Fruit fly (Drosophila melanogaster) whole organism, adult: Measurements from ENCODE around the gene CG2983.
A peak's percentile ranks its signal among the peaks of the same experiment; 100 is the strongest.

Experiments used
- CG11617 ChIP-seq: fragments of 200-800 bp; sonication (Bioruptor generic); optimal IDR thresholded peaks from 2 replicates; lab custom pipeline; 2017; ENCODE audit warnings: mild to moderate bottlenecking, missing biosample characterization, missing genetic modification reagents, missing genetic modification characterization
- CG12768 ChIP-seq: fragments of 200-800 bp; sonication (Bioruptor generic); optimal IDR thresholded peaks from 2 replicates; lab custom pipeline; 2017; ENCODE audit warnings: missing biosample characterization, missing genetic modification characterization, mild to moderate bottlenecking, moderate library complexity, missing genetic modification reagents
- CG14711 ChIP-seq: fragments of 200-800 bp; sonication (Bioruptor generic); optimal IDR thresholded peaks from 2 replicates; lab custom pipeline; 2018; ENCODE audit warnings: missing biosample characterization, mild to moderate bottlenecking, missing genetic modification characterization, moderate library complexity
- CG1620 ChIP-seq: fragments of 200-800 bp; sonication (Bioruptor generic); optimal IDR thresholded peaks from 2 replicates; lab custom pipeline; 2016; ENCODE audit warnings: missing biosample characterization, missing genetic modification characterization
- CG33017 ChIP-seq: fragments of 200-800 bp; sonication (Bioruptor generic); optimal IDR thresholded peaks from 2 replicates; lab custom pipeline; 2018; ENCODE audit warnings: missing biosample characterization, mild to moderate bottlenecking, missing genetic modification characterization, moderate library complexity
- CG5204 ChIP-seq: fragments of 200-800 bp; sonication (Bioruptor generic); optimal IDR thresholded peaks from 2 replicates; lab custom pipeline; 2016; ENCODE audit warnings: missing biosample characterization, missing genetic modification characterization
- CG7045 ChIP-seq: fragments of 200-800 bp; sonication (Bioruptor generic); optimal IDR thresholded peaks from 2 replicates; lab custom pipeline; 2017; ENCODE audit warnings: missing biosample characterization, mild to moderate bottlenecking, missing genetic modification characterization
- CG7101 ChIP-seq: fragments of 200-800 bp; sonication (Bioruptor generic); optimal IDR thresholded peaks from 2 replicates; lab custom pipeline; 2018; ENCODE audit warnings: missing biosample characterization, mild to moderate bottlenecking, missing genetic modification characterization, moderate library complexity
- Clk ChIP-seq: fragments of 200-800 bp; sonication (Bioruptor generic); optimal IDR thresholded peaks from 2 replicates; lab custom pipeline; 2017; ENCODE audit warnings: missing biosample characterization, missing genetic modification characterization
- Crg-1 ChIP-seq: fragments of 200-800 bp; sonication (Bioruptor generic); optimal IDR thresholded peaks from 2 replicates; lab custom pipeline; 2016; ENCODE audit warnings: missing biosample characterization, missing genetic modification characterization
- Hr96 ChIP-seq: fragments of 200-800 bp; sonication (Bioruptor generic); optimal IDR thresholded peaks from 2 replicates; lab custom pipeline; 2016; ENCODE audit warnings: missing biosample characterization, missing genetic modification characterization
- Mnt ChIP-seq: fragments of 200-800 bp; sonication (Bioruptor generic); optimal IDR thresholded peaks from 2 replicates; lab custom pipeline; 2016; ENCODE audit warnings: missing biosample characterization, mild to moderate bottlenecking, missing genetic modification characterization
- bab1 ChIP-seq: fragments of 200-800 bp; sonication (Bioruptor generic); optimal IDR thresholded peaks from 3 replicates; lab custom pipeline; 2019; ENCODE audit warnings: missing biosample characterization, mild to moderate bottlenecking, missing genetic modification characterization, moderate library complexity
- cic ChIP-seq: fragments of 200-800 bp; sonication (Bioruptor generic); optimal IDR thresholded peaks from 2 replicates; lab custom pipeline; 2017; ENCODE audit warnings: missing biosample characterization, mild to moderate bottlenecking, missing genetic modification characterization, moderate library complexity
- cnc ChIP-seq, 2 experiments: fragments of >200 bp; optimal IDR thresholded peaks; 2 replicates each; lab custom pipeline; 2017
- kay ChIP-seq: fragments of 200-800 bp; sonication (Bioruptor generic); peaks from one replicate; lab custom pipeline; 2016; ENCODE audit warnings: missing biosample characterization, missing genetic modification characterization, borderline replicate concordance
- ovo ChIP-seq: fragments of 200-800 bp; sonication (Bioruptor generic); optimal IDR thresholded peaks from 2 replicates; lab custom pipeline; 2016; ENCODE audit warnings: missing biosample characterization, missing genetic modification characterization
- pad ChIP-seq: fragments of 200-800 bp; sonication (Bioruptor generic); optimal IDR thresholded peaks from 3 replicates; lab custom pipeline; 2017; ENCODE audit warnings: missing biosample characterization, missing genetic modification characterization, mild to moderate bottlenecking, moderate library complexity, missing genetic modification reagents
- tj ChIP-seq: fragments of 200-800 bp; sonication (Bioruptor generic); optimal IDR thresholded peaks from 3 replicates; lab custom pipeline; 2017; ENCODE audit warnings: missing biosample characterization, mild to moderate bottlenecking, missing genetic modification characterization, moderate library complexity
- toe ChIP-seq: fragments of 200-800 bp; sonication (Bioruptor generic); optimal IDR thresholded peaks from 2 replicates; lab custom pipeline; 2016; ENCODE audit warnings: missing biosample characterization, missing genetic modification characterization

The CG2983 gene

DNA sequence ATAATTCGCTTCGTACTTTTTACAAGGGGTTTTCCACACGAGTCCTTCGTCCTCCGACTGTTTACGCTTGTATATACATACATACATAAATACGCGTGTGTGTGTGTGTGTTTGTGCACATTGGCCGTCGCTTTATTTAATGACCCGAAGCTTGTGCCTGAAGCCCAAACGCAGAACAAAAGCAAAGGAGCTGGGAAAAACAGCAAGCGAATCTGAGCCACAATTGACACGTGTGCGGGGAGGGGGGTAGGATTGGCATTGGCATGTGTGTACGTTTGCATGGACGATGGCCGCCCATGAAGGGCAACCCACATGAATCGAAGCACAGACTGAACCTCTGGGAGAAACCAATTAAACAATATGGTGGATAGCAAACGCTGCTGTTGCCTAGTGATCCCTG, 46.9 kb downstream of the CG2983 start:
- TF ChIP-seq Clk (GFP tag; lab: Kevin White, UChicago) (no peak), pad (no peak), CG5204 (GFP tag; lab: Kevin White, UChicago) (no peak)

DNA sequence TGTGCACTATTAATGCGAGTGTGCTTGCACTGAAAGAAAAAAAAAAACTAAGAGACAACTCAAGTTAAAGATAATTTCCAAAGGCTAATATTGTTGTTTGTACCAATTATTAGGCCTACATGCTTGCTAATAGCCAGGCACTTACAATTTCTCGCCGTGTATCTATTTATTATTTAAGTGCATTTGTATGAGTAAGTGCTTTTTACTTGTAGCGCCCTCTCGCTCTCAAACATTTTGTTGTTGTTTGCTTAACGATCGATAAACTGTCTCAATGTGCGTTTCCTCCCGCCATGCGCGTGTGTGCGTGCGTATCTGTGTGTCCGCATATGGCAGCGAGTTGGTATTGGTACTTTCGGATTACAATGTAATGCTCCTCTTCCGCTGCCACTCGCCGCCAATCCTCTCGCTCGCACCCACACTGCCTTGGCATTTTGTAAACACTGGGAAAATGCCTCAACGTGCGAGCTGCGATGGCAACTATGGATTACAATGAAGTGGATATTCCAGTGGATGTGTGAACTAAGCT, 49.7 kb downstream of the CG2983 start:
- TF ChIP-seq CG14711 (peak; percentile 8), Mnt (GFP tag; lab: Kevin White, UChicago) (no peak), cic (GFP tag; lab: Kevin White, UChicago) (no peak), kay (no peak), Clk (GFP tag; lab: Kevin White, UChicago) (no peak), CG1620 (GFP tag; lab: Kevin White, UChicago) (no peak), CG5204 (GFP tag; lab: Kevin White, UChicago) (no peak), CG33017 (tag; lab: Kevin White, UChicago) (peak; percentile 56), toe (no peak), CG11617 (GFP tag; lab: Kevin White, UChicago) (peak; percentile 9), ovo (GFP tag; lab: Kevin White, UChicago) (no peak), CG7101 (tag; lab: Kevin White, UChicago) (peak; percentile 44), Hr96 (GFP tag; lab: Kevin White, UChicago) (no peak), Crg-1 (GFP tag; lab: Kevin White, UChicago) (no peak), CG12768 (GFP tag; lab: Kevin White, UChicago) (no peak), tj (peak; percentile 7), bab1 (GFP tag; lab: Kevin White, UChicago) (no peak), CG7045 (peak; percentile 50), pad (no peak), cnc (optimal IDR thresholded peaks at IDR 0.05; lab: Kevin White, UChicago) (no peak)

dm6 chr2L:2897710-2898109, 50.3 kb downstream of the CG2983 start:
- TF ChIP-seq CG1620 (GFP tag; lab: Kevin White, UChicago) (no peak), Crg-1 (GFP tag; lab: Kevin White, UChicago) (no peak), ovo (GFP tag; lab: Kevin White, UChicago) (no peak), kay (no peak), CG14711 (no peak), pad (no peak), Clk (GFP tag; lab: Kevin White, UChicago) (no peak), Hr96 (GFP tag; lab: Kevin White, UChicago) (no peak), CG33017 (tag; lab: Kevin White, UChicago) (no peak), toe (no peak), cic (GFP tag; lab: Kevin White, UChicago) (no peak), CG7045 (no peak), CG12768 (GFP tag; lab: Kevin White, UChicago) (no peak), cnc (optimal IDR thresholded peaks at IDR 0.05; lab: Kevin White, UChicago) (no peak), Mnt (GFP tag; lab: Kevin White, UChicago) (no peak), CG11617 (GFP tag; lab: Kevin White, UChicago) (no peak)

DNA sequence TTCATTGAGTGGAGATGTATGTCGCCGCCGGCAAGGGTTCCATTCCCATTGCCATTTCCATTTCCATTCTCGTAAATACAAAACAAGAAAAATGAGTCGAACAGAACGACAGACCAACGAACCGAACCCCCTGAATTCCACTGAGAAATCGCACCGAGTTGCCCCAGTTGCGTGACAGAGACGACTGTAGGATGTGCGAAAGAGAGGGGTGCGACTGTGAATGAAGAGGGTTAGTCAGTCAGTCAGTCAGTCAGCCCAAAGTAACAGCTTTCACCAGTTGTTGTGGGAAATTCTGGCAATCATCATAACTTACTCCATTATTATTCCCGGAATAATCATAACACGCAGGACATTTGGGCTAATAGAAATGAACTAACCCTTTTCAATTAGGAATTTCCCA, 50.8 kb downstream of the CG2983 start:
- TF ChIP-seq CG7045 (no peak), Clk (GFP tag; lab: Kevin White, UChicago) (no peak), CG7101 (tag; lab: Kevin White, UChicago) (no peak), tj (no peak), kay (no peak), pad (no peak), Crg-1 (GFP tag; lab: Kevin White, UChicago) (no peak), toe (no peak), cnc (optimal IDR thresholded peaks at IDR 0.05; lab: Kevin White, UChicago) (no peak), CG33017 (tag; lab: Kevin White, UChicago) (no peak), CG1620 (GFP tag; lab: Kevin White, UChicago) (no peak), CG14711 (no peak), ovo (GFP tag; lab: Kevin White, UChicago) (no peak), CG11617 (GFP tag; lab: Kevin White, UChicago) (no peak), Mnt (GFP tag; lab: Kevin White, UChicago) (no peak), bab1 (GFP tag; lab: Kevin White, UChicago) (no peak)
